Fruit fly (Drosophila melanogaster): Measurements from ENCODE around the gene CheA75a.

- TF ChIP-seq Sp1 (GFP tag; optimal IDR thresholded peaks at IDR 0.05) (no peak), OdsH (GFP tag; optimal IDR thresholded peaks at IDR 0.05) (no peak), sv (GFP tag; optimal IDR thresholded peaks at IDR 0.05) (no peak), Myc (optimal IDR thresholded peaks at IDR 0.05) (no peak), tai (GFP tag; optimal IDR thresholded peaks at IDR 0.05) (no peak), dl (GFP tag; optimal IDR thresholded peaks at IDR 0.05; ENCODE audit: insufficient read depth in 1 of 2, partially characterized antibody in 2 of 2) (no peak), jim (GFP tag; optimal IDR thresholded peaks at IDR 0.05) (no peak), lola (GFP tag; optimal IDR thresholded peaks at IDR 0.05) (no peak), CrebA (GFP tag; optimal IDR thresholded peaks at IDR 0.05; ENCODE audit: borderline replicate concordance) (no peak), usp (GFP tag; optimal IDR thresholded peaks at IDR 0.05) (no peak), psq (GFP tag; optimal IDR thresholded peaks at IDR 0.05) (no peak), woc (GFP tag; optimal IDR thresholded peaks at IDR 0.05) (no peak), sage (GFP tag; optimal IDR thresholded peaks at IDR 0.05) (no peak), fru (GFP tag; optimal IDR thresholded peaks at IDR 0.05) (no peak)
Measured at dm6 chr3L:18268070-18268626, 16.3 kb downstream of the CheA75a start.

All from whole organism, wandering third instar larva.